Fruit fly (Drosophila melanogaster) whole organism, wandering third instar larva: ENCODE data around the gene CG14212.

Source experiments
- Abd-B ChIP-seq: fragments of >200 bp; optimal IDR thresholded peaks from 2 replicates; lab custom pipeline; 2017; ENCODE audit warnings: missing biosample characterization, missing genetic modification characterization
- CG9705 ChIP-seq: fragments of 200-800 bp; sonication (Bioruptor generic); optimal IDR thresholded peaks from 2 replicates; lab custom pipeline; 2018; ENCODE audit warnings: missing biosample characterization, mild to moderate bottlenecking, missing genetic modification characterization
- Dfd ChIP-seq: fragments of >200 bp; optimal IDR thresholded peaks from 2 replicates; lab custom pipeline; 2017; ENCODE audit warnings: missing biosample characterization, missing genetic modification characterization
- dl ChIP-seq, 2 experiments: fragments of 175-275, 200-275 bp in 1 of 2; fragments of 200-275 bp in 1 of 2; sonication (Bioruptor generic); optimal IDR thresholded peaks; lab custom pipeline; 2018; ENCODE audit warnings: mild to moderate bottlenecking in 2 of 2, missing biosample characterization in 2 of 2, missing genetic modification characterization in 2 of 2, moderate library complexity in 2 of 2; ENCODE audit not compliant: partially characterized antibody in 2 of 2, insufficient read depth in 1 of 2
- fru ChIP-seq: fragments of 200-800 bp; sonication (Bioruptor generic); optimal IDR thresholded peaks from 3 replicates; lab custom pipeline; 2016; ENCODE audit warnings: missing biosample characterization, mild to moderate bottlenecking, missing genetic modification characterization
- h ChIP-seq: fragments of 200-800 bp; sonication (Bioruptor generic); optimal IDR thresholded peaks from 3 replicates; lab custom pipeline; 2016; ENCODE audit warnings: missing biosample characterization, mild to moderate bottlenecking, missing genetic modification characterization

dm6 chrX:19622924-19623323, 2.6 kb upstream of the CG14212 start, which contains the start of the genes Naa20A and MKP-4:
- no peak for TF ChIP-seq h (GFP tag; lab: Kevin White, UChicago)
- TF ChIP-seq fru (GFP tag; lab: Kevin White, UChicago): no peak
- TF ChIP-seq Abd-B (GFP tag; lab: Kevin White, UChicago): no peak
- no peak for TF ChIP-seq CG9705 (GFP tag; lab: Kevin White, UChicago)
- no peak for TF ChIP-seq Dfd
- TF ChIP-seq dl (GFP tag; optimal IDR thresholded peaks at IDR 0.05; lab: Kevin White, UChicago; ENCODE audit: insufficient read depth in 1 of 2, partially characterized antibody in 2 of 2): no peak
